Worm (Caenorhabditis elegans) whole organism, late embryonic: ENCODE data around the gene hap-1.

Experiments
- C08G9.2 ChIP-seq: sonication (generic microtip); optimal IDR thresholded peaks from 2 replicates; lab custom pipeline; 2016; ENCODE audit warnings: mild to moderate bottlenecking, missing genetic modification characterization, moderate library complexity, missing compliant biosample characterization
- ceh-45 ChIP-seq: fragments of 200-800 bp; sonication (Bioruptor generic); IDR thresholded peaks from 2 replicates; pipeline ENCODE4 v1.3.6; 2022; ENCODE audit warnings: missing genetic modification reagents, missing genetic modification characterization, missing compliant biosample characterization
- eyg-1 ChIP-seq: sonication (generic microtip); optimal IDR thresholded peaks from 2 replicates; lab custom pipeline; 2016; ENCODE audit warnings: missing genotype, missing genetic modification characterization, missing compliant biosample characterization
- fkh-10 ChIP-seq: fragments of 150-350 bp; optimal IDR thresholded peaks from 2 replicates; lab custom pipeline; 2014; ENCODE audit warnings: missing biosample characterization, missing genetic modification reagents, missing genetic modification characterization
- pag-3 ChIP-seq: sonication (generic microtip); optimal IDR thresholded peaks from 2 replicates; lab custom pipeline; 2016; ENCODE audit warnings: missing compliant biosample characterization, missing genetic modification characterization, borderline replicate concordance
- rnt-1 ChIP-seq: sonication (generic microtip); optimal IDR thresholded peaks from 2 replicates; lab custom pipeline; 2016; ENCODE audit warnings: missing genetic modification characterization, missing compliant biosample characterization
- zip-5 ChIP-seq: sonication (generic microtip); optimal IDR thresholded peaks from 2 replicates; lab custom pipeline; 2016; ENCODE audit warnings: missing genetic modification characterization, missing compliant biosample characterization

- TF ChIP-seq ceh-45 = no peak
- no peak for TF ChIP-seq C08G9.2 (tag; lab: Kevin White, UChicago)
- TF ChIP-seq zip-5 = no peak
- no peak for TF ChIP-seq eyg-1
- TF ChIP-seq pag-3 (tag; lab: Kevin White, UChicago) = no peak
- no peak for TF ChIP-seq fkh-10 (GFP tag; lab: Kevin White, UChicago)
- no peak for TF ChIP-seq rnt-1 (tag; lab: Kevin White, UChicago)
Measured at ce11 chrIII:5224908-5225307, 38.8 kb upstream of the hap-1 start.
